Fruit fly (Drosophila melanogaster): Measurements from ENCODE around the gene CG11964.

Gene CG11964

DNA sequence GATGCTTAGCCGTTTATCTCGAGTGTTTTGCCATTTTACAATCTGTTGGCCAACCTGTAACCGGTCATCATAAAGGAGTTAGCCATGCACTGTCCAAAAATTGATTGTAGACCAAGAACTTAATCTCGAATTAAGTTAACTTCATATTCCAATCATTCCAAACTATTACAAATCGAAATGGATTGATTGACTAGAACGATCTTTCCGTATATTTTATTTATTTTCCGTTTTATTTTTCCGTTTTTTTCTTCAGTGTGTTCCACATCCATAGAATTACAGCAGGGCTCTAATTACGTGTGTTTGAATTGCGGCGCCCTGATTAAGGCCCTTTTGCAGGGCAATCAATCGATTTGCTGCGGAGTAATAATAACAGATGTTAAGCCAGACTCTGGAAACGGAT, 12.1 kb downstream of the CG11964 start (continued):
- TF ChIP-seq Dip3 (GFP tag; optimal IDR thresholded peaks at IDR 0.05): no peak
- TF ChIP-seq H2.0 (GFP tag; IDR thresholded peaks at IDR 0.05): no peak
- no peak for TF ChIP-seq E2f1 (GFP tag; IDR thresholded peaks at IDR 0.05)
- peak; percentile 43 for TF ChIP-seq gem (tag; optimal IDR thresholded peaks at IDR 0.05)
- TF ChIP-seq Nf-YA (GFP tag; IDR thresholded peaks at IDR 0.05): no peak
- no peak for TF ChIP-seq hth (optimal IDR thresholded peaks at IDR 0.05)
- no peak for TF ChIP-seq CG3847 (GFP tag; IDR thresholded peaks at IDR 0.05)
- no peak for TF ChIP-seq CG10321 (GFP tag; IDR thresholded peaks at IDR 0.05)
- TF ChIP-seq D19A (tag; optimal IDR thresholded peaks at IDR 0.05): no peak
- TF ChIP-seq sqz (GFP tag; optimal IDR thresholded peaks at IDR 0.05): no peak
- TF ChIP-seq CG1603 (tag; optimal IDR thresholded peaks at IDR 0.05): peak; percentile 14
- TF ChIP-seq CG4820 (GFP tag; optimal IDR thresholded peaks at IDR 0.05): peak; percentile 3
- no peak for TF ChIP-seq trem (tag; optimal IDR thresholded peaks at IDR 0.05)
- TF ChIP-seq Dbx (GFP tag; IDR thresholded peaks at IDR 0.05): no peak
- no peak for TF ChIP-seq sisA (GFP tag; IDR thresholded peaks at IDR 0.05)
- TF ChIP-seq CG3838 (GFP tag; optimal IDR thresholded peaks at IDR 0.05): no peak
- no peak for TF ChIP-seq CG18619 (GFP tag; optimal IDR thresholded peaks at IDR 0.05)
- TF ChIP-seq CG8359 (GFP tag; optimal IDR thresholded peaks at IDR 0.05; ENCODE audit: borderline replicate concordance): no peak
- TF ChIP-seq CG10274 (GFP tag; optimal IDR thresholded peaks at IDR 0.05): no peak
- no peak for TF ChIP-seq Chrac-16 (GFP tag; optimal IDR thresholded peaks at IDR 0.05)
- no peak for TF ChIP-seq CG9797 (GFP tag; optimal IDR thresholded peaks at IDR 0.05)
- no peak for TF ChIP-seq kah (GFP tag; optimal IDR thresholded peaks at IDR 0.05)
- no peak for TF ChIP-seq zfh2 (GFP tag; optimal IDR thresholded peaks at IDR 0.05)
- TF ChIP-seq CG3281 (GFP tag; optimal IDR thresholded peaks at IDR 0.05): no peak
- no peak for TF ChIP-seq CG31388 (GFP tag; optimal IDR thresholded peaks at IDR 0.05)
- peak; percentile 12 for TF ChIP-seq CG14710 (tag; optimal IDR thresholded peaks at IDR 0.05)
- no peak for TF ChIP-seq Lpt (GFP tag; optimal IDR thresholded peaks at IDR 0.05)
- no peak for TF ChIP-seq crol (GFP tag; IDR thresholded peaks at IDR 0.05)
- no peak for TF ChIP-seq CG7745 (tag; optimal IDR thresholded peaks at IDR 0.05)
- no peak for TF ChIP-seq chinmo (GFP tag; IDR thresholded peaks at IDR 0.05; ENCODE audit: partially characterized antibody)

DNA sequence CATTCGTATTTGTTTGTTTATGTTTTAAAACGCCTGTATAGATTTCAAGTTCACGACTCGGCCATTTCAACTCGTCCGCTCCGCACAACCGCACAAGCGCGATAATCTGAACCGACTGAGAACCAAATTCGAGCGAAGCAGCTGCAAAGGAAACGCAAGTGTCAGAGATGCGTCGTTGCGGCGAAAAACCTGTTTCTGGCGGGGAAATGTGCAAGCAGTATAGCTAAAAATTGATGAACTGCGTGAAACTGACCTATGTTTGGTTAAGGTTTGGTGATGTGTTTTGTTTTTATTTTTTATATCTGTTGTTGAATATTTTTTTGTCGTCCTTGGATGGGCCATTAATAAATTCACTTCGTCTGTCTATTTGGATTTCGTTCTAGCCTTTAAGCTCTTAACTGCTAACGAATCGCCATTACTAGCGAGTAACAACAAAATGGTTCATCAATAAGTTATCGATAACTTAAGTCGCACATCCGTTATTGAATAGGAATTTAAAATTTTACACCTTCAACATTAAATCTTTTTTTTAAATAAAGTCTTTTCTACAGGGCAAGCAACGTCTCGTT, 13.0 kb downstream of the CG11964 start, which contains the start of gene pyd:
Gene pyd, minus strand, starts transcription at position 120 of the 569 bp plus-strand sequence.
- TF ChIP-seq mld (GFP tag; IDR thresholded peaks at IDR 0.05; ENCODE audit: partially characterized antibody) (peak; percentile 73; the same call in 1 of the 3 replicates), bowl (GFP tag; IDR thresholded peaks at IDR 0.05) (no peak; the same call in 1 of the 2 replicates), gcm (GFP tag; optimal IDR thresholded peaks at IDR 0.05) (peak; percentile 55), lab (GFP tag; optimal IDR thresholded peaks at IDR 0.05) (peak; percentile 60), CG17359 (tag; optimal IDR thresholded peaks at IDR 0.05) (peak; percentile 37), D19A (tag; optimal IDR thresholded peaks at IDR 0.05) (peak; percentile 47), HmgZ (tag; optimal IDR thresholded peaks at IDR 0.05) (peak; percentile 68), vvl (GFP tag; IDR thresholded peaks at IDR 0.05) (peak; percentile 76), seq (GFP tag; IDR thresholded peaks at IDR 0.05) (no peak), CG12236 (GFP tag; optimal IDR thresholded peaks at IDR 0.05) (peak; percentile 40), croc (GFP tag; conservative IDR thresholded peaks at IDR 0.05) (0 out of 3 replicates have a peak, but pooled peaks have one; percentile 16), jigr1 (GFP tag; IDR thresholded peaks at IDR 0.05) (no peak), CG8359 (GFP tag; optimal IDR thresholded peaks at IDR 0.05; ENCODE audit: borderline replicate concordance) (no peak), ERR (GFP tag; optimal IDR thresholded peaks at IDR 0.05) (no peak), CG9437 (GFP tag; optimal IDR thresholded peaks at IDR 0.05) (peak; percentile 43), Antp (GFP tag; optimal IDR thresholded peaks at IDR 0.05) (peak; percentile 57), gro (GFP tag; optimal IDR thresholded peaks at IDR 0.05) (peak; percentile 78), CG2678 (tag; optimal IDR thresholded peaks at IDR 0.05) (peak; percentile 69), C15 (GFP tag; IDR thresholded peaks at IDR 0.05) (no peak), Gug (GFP tag; IDR thresholded peaks at IDR 0.05) (peak; percentile 40; the same call in 2 of the 4 replicates), CG1529 (GFP tag; optimal IDR thresholded peaks at IDR 0.05) (peak; percentile 36), tup (GFP tag; optimal IDR thresholded peaks at IDR 0.05) (no peak), dpn (GFP tag; optimal IDR thresholded peaks at IDR 0.05) (peak; percentile 43 to 61), tap (tag; optimal IDR thresholded peaks at IDR 0.05) (peak; percentile 33)

All from whole organism, embryonic.